Fruit fly (Drosophila melanogaster): ENCODE measurements around the gene witty.

DNA sequence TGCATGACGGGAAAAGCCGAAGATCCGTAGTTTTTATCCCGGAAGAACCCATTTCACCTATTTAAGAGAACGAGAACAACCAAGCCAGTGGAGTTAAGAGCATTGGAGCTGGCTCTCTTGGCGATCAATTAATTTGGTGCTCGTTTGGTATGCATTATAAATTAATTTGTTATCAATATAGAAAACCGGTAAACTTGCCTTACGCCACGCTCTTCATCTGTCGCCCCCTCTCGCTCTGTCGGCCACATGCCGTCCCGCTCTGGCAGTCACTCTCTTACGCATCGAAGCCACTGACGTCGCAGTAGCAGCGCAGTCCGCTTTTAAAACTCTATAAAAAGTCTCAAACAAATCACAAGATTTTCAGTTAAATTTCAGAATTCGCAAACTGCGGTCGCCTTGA is 8.2 kb downstream of the witty start, which contains the start of gene CG7778:
- TF ChIP-seq CG8478 (optimal IDR thresholded peaks at IDR 0.05) (no peak), CTCF (optimal IDR thresholded peaks at IDR 0.05) (no peak)
